Fruit fly (Drosophila melanogaster): ENCODE measurements around the gene CG16790.

DNA sequence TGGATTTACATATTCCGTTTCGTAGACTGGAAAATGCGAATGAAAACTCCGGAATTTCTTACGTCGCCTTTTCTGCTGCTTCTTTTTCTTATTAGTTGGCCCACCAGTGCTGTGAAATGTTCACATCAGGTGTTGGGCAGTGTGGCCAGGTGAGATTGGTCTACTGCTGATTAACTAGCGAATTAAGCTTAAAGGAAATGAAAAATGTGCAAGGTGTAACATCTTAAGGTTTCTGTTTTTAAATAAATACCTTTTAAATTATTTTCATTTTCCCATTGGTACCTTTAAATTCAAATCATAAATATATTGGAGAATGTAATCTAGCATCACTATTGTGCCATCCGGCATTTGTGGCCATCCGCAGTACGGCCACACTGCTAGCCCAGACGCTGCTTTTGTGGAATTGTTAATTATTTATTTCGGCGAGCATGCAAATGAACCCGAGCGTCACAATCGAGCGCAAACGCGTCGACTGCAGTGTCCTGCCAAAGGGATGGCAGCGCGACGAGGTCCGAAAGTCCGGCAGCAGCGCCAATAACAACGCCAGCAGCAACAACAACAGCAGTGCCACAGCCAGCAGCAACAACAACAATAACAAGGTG, 10.5 kb downstream of the CG16790 start, which contains the start of the genes AP-1mu and MBD-like:
- no peak for TF ChIP-seq CTCF (optimal IDR thresholded peaks at IDR 0.05)
- TF ChIP-seq CG8478 (optimal IDR thresholded peaks at IDR 0.05), result no peak
